Worm (Caenorhabditis elegans) whole organism, L4/young adult: ENCODE data around the gene prp-21.

Experiments
- W03F9.2 ChIP-seq: fragments of 150-350 bp; optimal IDR thresholded peaks from 2 replicates; lab custom pipeline; 2014; ENCODE audit warnings: missing biosample characterization, missing genetic modification characterization
- dao-5 ChIP-seq: sonication (generic microtip); optimal IDR thresholded peaks from 2 replicates; lab custom pipeline; 2016; ENCODE audit warnings: missing genotype, missing genetic modification characterization, moderate library complexity, missing compliant biosample characterization
- him-1 ChIP-seq: sonication (generic microtip); optimal IDR thresholded peaks from 2 replicates; lab custom pipeline; 2016; ENCODE audit warnings: missing genotype, missing genetic modification reagents, missing genetic modification characterization, missing compliant biosample characterization

- TF ChIP-seq W03F9.2 (tag; lab: Kevin White, UChicago) (no peak), dao-5 (no peak), him-1 (tag; lab: Kevin White, UChicago) (no peak)
Measured at ce11 chrII:509230-509629, 24.6 kb downstream of the prp-21 start, which contains the start of gene srh-105.
